Fruit fly (Drosophila melanogaster) whole organism, prepupa: ENCODE data around the gene Gclm.

Experiments
- Blimp-1 ChIP-seq: fragments of 200-800 bp; sonication (Bioruptor generic); optimal IDR thresholded peaks from 3 replicates; lab custom pipeline; 2017; ENCODE audit warnings: missing biosample characterization, missing genetic modification characterization, mild to moderate bottlenecking, moderate library complexity, missing genetic modification reagents
- eg ChIP-seq: fragments of 200-800 bp; sonication (Bioruptor generic); IDR thresholded peaks from 3 replicates; pipeline ENCODE4 v1.3.6; 2022; ENCODE audit warnings: missing biosample characterization, missing genetic modification characterization
- vri ChIP-seq: fragments of 200-800 bp; sonication (Bioruptor generic); optimal IDR thresholded peaks from 3 replicates; lab custom pipeline; 2016; ENCODE audit warnings: missing biosample characterization, mild to moderate bottlenecking, missing genetic modification characterization

DNA sequence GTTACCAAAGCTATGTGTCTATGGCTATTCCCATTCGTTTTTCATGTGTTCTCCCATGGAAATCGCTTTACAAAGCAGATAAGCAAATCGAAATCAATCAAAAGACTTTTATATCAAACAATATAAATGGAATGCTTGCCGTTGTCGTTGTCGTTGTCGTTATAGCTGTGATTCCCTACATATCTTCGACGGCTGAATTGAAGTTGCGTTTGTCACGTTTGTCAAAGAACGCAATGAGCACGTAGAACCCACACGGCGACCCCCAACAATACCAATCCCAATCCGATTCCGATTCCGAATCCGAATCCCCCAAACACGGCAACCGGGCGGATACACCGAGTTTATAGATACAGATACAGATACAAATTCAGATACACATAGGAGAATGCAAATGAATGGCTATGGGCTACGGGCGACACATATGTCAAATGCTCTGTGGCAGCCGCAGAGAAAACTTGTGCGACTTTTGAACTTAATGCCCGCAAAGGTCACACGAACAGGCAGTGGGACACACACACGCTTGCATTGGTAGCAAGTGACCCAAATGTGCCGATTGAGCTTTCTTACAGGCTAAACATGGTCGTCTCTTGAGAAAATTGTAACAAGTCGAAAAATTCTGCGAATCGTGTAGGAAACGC lies 16.4 kb downstream of the Gclm start:
- no peak for TF ChIP-seq vri (GFP tag; lab: Kevin White, UChicago)
- TF ChIP-seq Blimp-1 (GFP tag; lab: Kevin White, UChicago), result no peak
- no peak for TF ChIP-seq eg (GFP tag; lab: Robert Waterston, UW)
